Fruit fly (Drosophila melanogaster): Measurements from ENCODE around the gene jar.
A peak's percentile ranks its signal among the peaks of the same experiment; 100 is the strongest.

Gene jar

DNA sequence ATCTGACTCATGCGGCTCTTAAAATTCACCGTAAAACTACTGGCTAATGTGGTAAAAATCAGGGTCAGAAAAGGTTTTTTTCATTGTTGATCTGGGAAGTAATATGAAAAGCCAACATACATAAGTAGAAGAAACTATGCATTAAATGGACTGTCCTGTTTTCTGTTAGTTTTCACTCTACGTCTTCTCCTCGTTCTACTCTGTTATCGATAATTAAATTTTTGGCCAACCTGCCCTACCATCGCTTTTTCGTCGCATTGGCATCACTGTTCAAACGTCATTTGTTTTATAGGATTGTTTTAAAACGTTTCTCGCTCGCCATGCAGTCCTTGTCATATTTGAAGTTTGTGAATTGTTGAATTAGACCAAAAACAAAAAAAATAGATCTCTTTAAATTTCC is 36.3 kb downstream of the jar start:
- TF ChIP-seq CG7045 (GFP tag; optimal IDR thresholded peaks at IDR 0.05) (no peak), Mnt (GFP tag; optimal IDR thresholded peaks at IDR 0.05) (no peak), cnc (optimal IDR thresholded peaks at IDR 0.05) (no peak), Hr96 (GFP tag; optimal IDR thresholded peaks at IDR 0.05) (no peak), bab1 (GFP tag; optimal IDR thresholded peaks at IDR 0.05) (no peak)

DNA sequence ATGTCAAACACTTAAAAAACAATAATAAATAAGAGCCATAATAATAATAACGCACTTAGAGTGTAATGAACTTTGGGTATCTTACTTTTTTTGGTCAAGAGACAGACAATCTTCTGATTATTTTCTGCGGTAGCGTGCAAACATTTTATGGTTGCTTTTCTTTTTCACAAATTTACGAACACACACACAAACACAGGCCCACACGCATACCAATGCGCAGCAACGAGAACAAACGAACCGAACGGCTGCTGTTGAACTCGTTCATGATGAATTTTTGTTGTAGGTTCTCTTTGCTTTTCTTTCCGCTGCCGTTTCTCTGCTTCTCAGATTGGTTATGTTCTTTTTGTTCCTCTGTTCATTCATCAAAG is 36.9 kb downstream of the jar start:
- TF ChIP-seq bab1 (GFP tag; optimal IDR thresholded peaks at IDR 0.05) (no peak), ovo (GFP tag; optimal IDR thresholded peaks at IDR 0.05) (no peak), CG14711 (tag; optimal IDR thresholded peaks at IDR 0.05) (no peak), CG7045 (GFP tag; optimal IDR thresholded peaks at IDR 0.05) (no peak), Crg-1 (GFP tag; optimal IDR thresholded peaks at IDR 0.05) (no peak), CG5204 (GFP tag; optimal IDR thresholded peaks at IDR 0.05) (no peak), CG12768 (GFP tag; optimal IDR thresholded peaks at IDR 0.05) (no peak), CG1620 (GFP tag; optimal IDR thresholded peaks at IDR 0.05) (no peak), Mnt (GFP tag; optimal IDR thresholded peaks at IDR 0.05) (no peak), kay (GFP tag; ENCODE audit: borderline replicate concordance) (no peak), CG11617 (GFP tag; optimal IDR thresholded peaks at IDR 0.05) (no peak), Hr96 (GFP tag; optimal IDR thresholded peaks at IDR 0.05) (no peak)

DNA sequence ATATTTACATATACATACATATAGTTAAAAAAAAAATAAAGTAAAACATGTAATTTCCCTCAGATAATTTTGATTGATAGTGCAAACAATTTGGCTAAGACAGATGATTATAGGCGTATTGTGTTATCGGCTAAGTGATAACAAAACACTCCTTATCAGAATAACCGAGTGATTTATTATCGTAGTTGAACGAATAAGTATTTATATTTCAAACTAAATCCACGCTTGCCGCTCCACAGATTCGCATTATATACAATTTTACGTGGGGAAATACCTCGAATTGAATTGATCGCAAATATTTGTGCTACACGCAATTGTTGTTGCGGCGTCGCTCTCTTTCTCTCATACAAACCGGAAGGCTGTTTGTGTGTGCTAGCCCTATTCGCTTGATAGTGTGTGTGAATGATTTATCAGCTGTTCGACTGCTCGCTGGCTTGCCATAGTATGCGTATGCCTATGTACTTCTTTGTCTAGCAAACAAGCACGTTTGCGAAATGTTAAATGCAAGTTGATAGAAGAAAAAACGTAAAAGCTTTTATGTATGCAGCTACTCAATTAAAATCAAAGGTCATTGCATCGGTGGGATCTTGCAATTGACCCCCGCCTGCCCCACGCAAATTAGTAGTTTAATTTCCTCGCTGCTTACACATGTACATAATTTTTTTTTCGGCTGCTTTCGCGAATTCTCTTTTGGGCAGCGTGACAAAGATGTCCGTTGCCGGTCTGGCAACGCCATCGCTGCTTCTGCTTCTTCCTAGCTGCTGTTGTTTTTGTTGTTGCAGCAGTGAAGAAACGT is 37.5 kb downstream of the jar start:
- peak; percentile 27 for TF ChIP-seq CG11617 (GFP tag; optimal IDR thresholded peaks at IDR 0.05)
- no peak for TF ChIP-seq CG1620 (GFP tag; optimal IDR thresholded peaks at IDR 0.05)
- peak; percentile 6 for TF ChIP-seq tj (GFP tag; optimal IDR thresholded peaks at IDR 0.05)
- no peak for TF ChIP-seq ovo (GFP tag; optimal IDR thresholded peaks at IDR 0.05)
- no peak for TF ChIP-seq cnc (optimal IDR thresholded peaks at IDR 0.05)
- peak; percentile 16 for TF ChIP-seq CG7045 (GFP tag; optimal IDR thresholded peaks at IDR 0.05)
- peak; percentile 27 for TF ChIP-seq Mnt (GFP tag; optimal IDR thresholded peaks at IDR 0.05)
- TF ChIP-seq bab1 (GFP tag; optimal IDR thresholded peaks at IDR 0.05), result no peak
- no peak for TF ChIP-seq CG7101 (tag; optimal IDR thresholded peaks at IDR 0.05)
- peak; percentile 88 for TF ChIP-seq cic (GFP tag; optimal IDR thresholded peaks at IDR 0.05)
- TF ChIP-seq CG12768 (GFP tag; optimal IDR thresholded peaks at IDR 0.05), result no peak
- no peak for TF ChIP-seq CG33017 (tag; optimal IDR thresholded peaks at IDR 0.05)
- TF ChIP-seq CG14711 (tag; optimal IDR thresholded peaks at IDR 0.05), result no peak

DNA sequence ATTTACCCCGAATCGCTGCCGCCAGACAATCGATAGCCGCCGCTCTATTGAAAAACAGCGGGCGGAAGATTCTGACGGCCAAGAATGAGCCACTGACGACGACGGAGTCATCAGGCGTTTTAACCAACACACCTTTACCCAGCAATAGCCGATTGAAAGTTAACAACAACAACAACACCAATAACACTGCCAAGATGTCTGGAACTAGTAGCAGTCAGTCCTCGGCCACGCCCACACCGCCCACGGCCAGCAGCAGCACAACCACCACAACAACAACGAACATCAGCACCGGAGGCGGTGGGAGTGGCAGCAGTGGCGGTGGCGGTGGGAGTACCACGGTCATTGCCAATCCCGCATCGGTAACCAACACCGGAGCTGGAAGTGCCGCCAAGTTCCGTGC is 39.1 kb downstream of the jar start:
- no peak for TF ChIP-seq Mnt (GFP tag; optimal IDR thresholded peaks at IDR 0.05)
- no peak for TF ChIP-seq CG12768 (GFP tag; optimal IDR thresholded peaks at IDR 0.05)
- no peak for TF ChIP-seq CG14711 (tag; optimal IDR thresholded peaks at IDR 0.05)
- no peak for TF ChIP-seq CG7101 (tag; optimal IDR thresholded peaks at IDR 0.05)
- TF ChIP-seq toe (GFP tag; optimal IDR thresholded peaks at IDR 0.05), result no peak
- no peak for TF ChIP-seq CG11617 (GFP tag; optimal IDR thresholded peaks at IDR 0.05)
- no peak for TF ChIP-seq cic (GFP tag; optimal IDR thresholded peaks at IDR 0.05)
- no peak for TF ChIP-seq tj (GFP tag; optimal IDR thresholded peaks at IDR 0.05)
- no peak for TF ChIP-seq bab1 (GFP tag; optimal IDR thresholded peaks at IDR 0.05)
- TF ChIP-seq CG5204 (GFP tag; optimal IDR thresholded peaks at IDR 0.05), result no peak
- TF ChIP-seq Clk (GFP tag; optimal IDR thresholded peaks at IDR 0.05), result no peak
- TF ChIP-seq Hr96 (GFP tag; optimal IDR thresholded peaks at IDR 0.05), result no peak
- no peak for TF ChIP-seq ovo (GFP tag; optimal IDR thresholded peaks at IDR 0.05)
- no peak for TF ChIP-seq kay (GFP tag; ENCODE audit: borderline replicate concordance)
- TF ChIP-seq pad (GFP tag; optimal IDR thresholded peaks at IDR 0.05), result no peak
- no peak for TF ChIP-seq CG7045 (GFP tag; optimal IDR thresholded peaks at IDR 0.05)
- TF ChIP-seq Crg-1 (GFP tag; optimal IDR thresholded peaks at IDR 0.05), result no peak
- no peak for TF ChIP-seq cnc (optimal IDR thresholded peaks at IDR 0.05)
- no peak for TF ChIP-seq CG33017 (tag; optimal IDR thresholded peaks at IDR 0.05)
- no peak for TF ChIP-seq CG1620 (GFP tag; optimal IDR thresholded peaks at IDR 0.05)

DNA sequence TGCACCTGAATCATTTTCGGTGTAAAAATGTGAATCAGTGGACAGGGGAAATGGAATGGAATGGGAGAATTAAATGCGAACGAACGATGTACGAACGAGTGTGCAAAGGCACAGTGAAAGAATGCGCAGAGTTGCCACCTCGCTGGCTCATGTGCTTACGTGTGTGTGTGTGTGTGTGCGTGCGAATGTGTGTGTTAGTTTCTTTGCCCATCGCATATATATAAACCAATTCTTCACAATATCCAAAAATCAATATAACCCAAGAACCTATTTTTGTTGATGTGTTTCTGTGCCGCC is 39.9 kb downstream of the jar start:
- TF ChIP-seq cic (GFP tag; optimal IDR thresholded peaks at IDR 0.05) (no peak), Clk (GFP tag; optimal IDR thresholded peaks at IDR 0.05) (no peak), CG14711 (tag; optimal IDR thresholded peaks at IDR 0.05) (peak; percentile 70), pad (GFP tag; optimal IDR thresholded peaks at IDR 0.05) (peak; percentile 67), CG12768 (GFP tag; optimal IDR thresholded peaks at IDR 0.05) (no peak), CG11617 (GFP tag; optimal IDR thresholded peaks at IDR 0.05) (no peak), Crg-1 (GFP tag; optimal IDR thresholded peaks at IDR 0.05) (no peak), Mnt (GFP tag; optimal IDR thresholded peaks at IDR 0.05) (peak; percentile 62), CG5204 (GFP tag; optimal IDR thresholded peaks at IDR 0.05) (no peak)

DNA sequence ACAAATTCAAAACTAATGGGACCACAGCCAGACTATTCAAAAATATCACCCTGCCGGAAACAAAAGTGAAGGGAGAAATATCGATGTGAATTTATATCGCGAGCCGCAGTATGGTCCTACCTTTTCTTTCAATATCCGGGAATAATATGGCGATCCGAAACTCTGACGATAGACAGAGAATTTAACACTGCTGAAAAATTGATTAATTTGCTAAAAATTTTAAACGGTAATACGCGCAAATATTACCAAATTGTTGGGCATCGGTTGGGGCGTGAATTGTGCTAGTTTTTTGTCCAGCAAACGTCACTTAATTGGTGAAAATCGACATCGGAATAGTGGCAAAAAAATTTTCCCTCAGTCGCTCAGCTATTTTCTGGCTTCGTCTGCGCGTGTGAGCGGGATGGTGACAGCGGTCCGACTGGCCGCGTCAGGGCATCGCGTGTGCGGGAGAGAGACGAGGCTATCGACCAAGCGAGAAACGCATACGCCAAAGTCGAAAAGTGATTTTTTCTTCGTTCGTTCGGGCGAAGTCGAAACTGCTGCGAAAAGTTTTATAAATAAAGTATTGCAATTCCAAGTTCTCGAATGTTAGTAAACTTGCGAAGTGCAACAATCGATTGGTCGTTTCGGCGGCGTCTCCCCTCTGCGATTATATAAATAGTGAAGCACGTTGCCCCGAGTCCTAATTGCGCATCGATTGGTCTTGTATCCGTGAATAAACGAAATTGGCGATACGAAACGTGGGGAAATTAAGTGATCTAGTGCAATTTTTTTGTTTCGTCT is 40.4 kb downstream of the jar start, which contains the start of gene mask:
Gene mask (plus strand): TSS at position 140 of the 783 bp plus-strand sequence.
- TF ChIP-seq kay (GFP tag; ENCODE audit: borderline replicate concordance) (no peak), CG1620 (GFP tag; optimal IDR thresholded peaks at IDR 0.05) (peak; percentile 93), CG5204 (GFP tag; optimal IDR thresholded peaks at IDR 0.05) (no peak), ovo (GFP tag; optimal IDR thresholded peaks at IDR 0.05) (peak; percentile 90), tj (GFP tag; optimal IDR thresholded peaks at IDR 0.05) (peak; percentile 64), Clk (GFP tag; optimal IDR thresholded peaks at IDR 0.05) (no peak), cnc (optimal IDR thresholded peaks at IDR 0.05) (no peak), Crg-1 (GFP tag; optimal IDR thresholded peaks at IDR 0.05) (peak; percentile 90), CG33017 (tag; optimal IDR thresholded peaks at IDR 0.05) (peak; percentile 50), Hr96 (GFP tag; optimal IDR thresholded peaks at IDR 0.05) (peak; percentile 90), CG14711 (tag; optimal IDR thresholded peaks at IDR 0.05) (peak; percentile 39), CG7045 (GFP tag; optimal IDR thresholded peaks at IDR 0.05) (peak; percentile 82), cic (GFP tag; optimal IDR thresholded peaks at IDR 0.05) (peak; percentile 29), bab1 (GFP tag; optimal IDR thresholded peaks at IDR 0.05) (peak; percentile 73), CG7101 (tag; optimal IDR thresholded peaks at IDR 0.05) (peak; percentile 84), pad (GFP tag; optimal IDR thresholded peaks at IDR 0.05) (peak; percentile 43), Mnt (GFP tag; optimal IDR thresholded peaks at IDR 0.05) (peak; percentile 70), CG11617 (GFP tag; optimal IDR thresholded peaks at IDR 0.05) (peak; percentile 90), toe (GFP tag; optimal IDR thresholded peaks at IDR 0.05) (peak; percentile 87), CG12768 (GFP tag; optimal IDR thresholded peaks at IDR 0.05) (peak; percentile 67)

All from whole organism, adult.